Worm (Caenorhabditis elegans) whole organism, L1 larva: ENCODE results near the gene ugt-10.

Source experiments
- C16A3.4 ChIP-seq: fragments of 150-350 bp; optimal IDR thresholded peaks from 2 replicates; lab custom pipeline; 2014; ENCODE audit warnings: missing biosample characterization, missing genetic modification characterization
- F16B12.6 ChIP-seq: fragments of 150-350 bp; optimal IDR thresholded peaks from 2 replicates; lab custom pipeline; 2014; ENCODE audit warnings: missing biosample characterization, missing genetic modification characterization
- Y116A8C.19 ChIP-seq: sonication (generic microtip); optimal IDR thresholded peaks from 2 replicates; lab custom pipeline; 2016; ENCODE audit warnings: missing compliant biosample characterization, missing genetic modification characterization, borderline replicate concordance
- aha-1 ChIP-seq: fragments of 150-350 bp; optimal IDR thresholded peaks from 2 replicates; lab custom pipeline; 2014; ENCODE audit warnings: missing biosample characterization, missing genetic modification characterization
- alr-1 ChIP-seq: fragments of 200-800 bp; sonication (Bioruptor generic); optimal IDR thresholded peaks from 2 replicates; lab custom pipeline; 2018; ENCODE audit warnings: borderline replicate concordance, mild to moderate bottlenecking, missing genetic modification characterization, missing compliant biosample characterization
- ama-1 ChIP-seq: fragments of 150-350 bp; optimal IDR thresholded peaks from 2 replicates; lab custom pipeline; 2014
- blmp-1 ChIP-seq: fragments of 150-350 bp; optimal IDR thresholded peaks from 2 replicates; lab custom pipeline; 2014; ENCODE audit warnings: missing biosample characterization, missing genetic modification characterization
- ceh-82 ChIP-seq, 3 experiments: fragments of 150-350 bp in 1 of 3; sonication (generic microtip) in 2 of 3; optimal IDR thresholded peaks; 2 replicates each; lab custom pipeline; 2014 to 2017; ENCODE audit warnings: missing biosample characterization in 3 of 3, missing genetic modification characterization in 3 of 3
- elt-3 ChIP-seq, 6 experiments: fragments of 150-350 bp in 1 of 6; sonication (generic microtip); optimal IDR thresholded peaks; 2 replicates each; lab custom pipeline; 2017 to 2018; ENCODE audit warnings: missing biosample characterization in 6 of 6, missing genetic modification characterization in 6 of 6, inconsistent platforms in 1 of 6
- fos-1 ChIP-seq: fragments of 150-350 bp; optimal IDR thresholded peaks from 2 replicates; lab custom pipeline; 2014; ENCODE audit warnings: missing biosample characterization, missing genetic modification characterization
- hlh-17 ChIP-seq: fragments of 200-800 bp; sonication (Bioruptor generic); optimal IDR thresholded peaks from 2 replicates; lab custom pipeline; 2018; ENCODE audit warnings: missing genetic modification characterization, mild to moderate bottlenecking, missing compliant biosample characterization, moderate library complexity, borderline replicate concordance
- isw-1 ChIP-seq: fragments of 200-800 bp; sonication (Bioruptor generic); IDR thresholded peaks from 2 replicates; pipeline ENCODE4 v1.3.6; 2022; ENCODE audit warnings: missing genetic modification characterization, missing compliant biosample characterization
- jun-1 ChIP-seq: fragments of 150-350 bp; optimal IDR thresholded peaks from 2 replicates; lab custom pipeline; 2014; ENCODE audit warnings: missing biosample characterization, missing genetic modification reagents, missing genetic modification characterization
- lin-35 ChIP-seq, 2 experiments: fragments of 150-350 bp; optimal IDR thresholded peaks; 2 replicates each; lab custom pipeline; 2014; ENCODE audit warnings: missing biosample characterization in 2 of 2, missing genetic modification characterization in 2 of 2, missing genetic modification reagents in 2 of 2
- lir-3 ChIP-seq: sonication (generic microtip); optimal IDR thresholded peaks from 2 replicates; lab custom pipeline; 2016; ENCODE audit warnings: mild to moderate bottlenecking, missing genetic modification characterization, moderate library complexity, missing compliant biosample characterization; ENCODE audit not compliant: poor library complexity
- lsy-2 ChIP-seq, 2 experiments: fragments of 150-350 bp; optimal IDR thresholded peaks; 2 replicates each; lab custom pipeline; 2014; ENCODE audit warnings: missing biosample characterization in 2 of 2, missing genetic modification characterization in 2 of 2
- mab-9 ChIP-seq: fragments of 200-800 bp; sonication (Bioruptor generic); IDR thresholded peaks from 2 replicates; pipeline ENCODE4 v1.3.6; 2022; ENCODE audit warnings: missing genetic modification reagents, missing genetic modification characterization, missing compliant biosample characterization
- mdl-1 ChIP-seq, 2 experiments: fragments of 150-350 bp; optimal IDR thresholded peaks; 2 replicates each; lab custom pipeline; 2014 to 2017; ENCODE audit warnings: missing biosample characterization in 2 of 2, missing genetic modification characterization in 2 of 2, inconsistent platforms in 1 of 2
- mef-2 ChIP-seq: fragments of 150-350 bp; optimal IDR thresholded peaks from 2 replicates; lab custom pipeline; 2014; ENCODE audit warnings: missing biosample characterization, missing genetic modification characterization
- nhr-12 ChIP-seq: sonication (generic microtip); optimal IDR thresholded peaks from 2 replicates; lab custom pipeline; 2017; ENCODE audit warnings: missing biosample characterization, missing genetic modification characterization
- nhr-19 ChIP-seq: fragments of 200-800 bp; sonication (Bioruptor generic); conservative IDR thresholded peaks from 2 replicates; pipeline ENCODE4 v1.3.6; 2022; ENCODE audit warnings: missing genetic modification characterization, missing compliant biosample characterization
- nhr-20 ChIP-seq: sonication (generic microtip); optimal IDR thresholded peaks from 2 replicates; lab custom pipeline; 2016; ENCODE audit warnings: mild to moderate bottlenecking, missing genetic modification characterization, missing compliant biosample characterization
- nhr-77 ChIP-seq: fragments of 150-350 bp; optimal IDR thresholded peaks from 2 replicates; lab custom pipeline; 2014; ENCODE audit warnings: missing biosample characterization, missing genetic modification characterization
- pqm-1 ChIP-seq: sonication (generic microtip); optimal IDR thresholded peaks from 3 replicates; lab custom pipeline; 2017; ENCODE audit warnings: missing biosample characterization, missing genetic modification characterization
- sox-4 ChIP-seq: sonication (generic microtip); optimal IDR thresholded peaks from 2 replicates; lab custom pipeline; 2016; ENCODE audit warnings: missing genetic modification characterization, missing compliant biosample characterization
- swsn-7 ChIP-seq: sonication (generic microtip); optimal IDR thresholded peaks from 2 replicates; lab custom pipeline; 2016; ENCODE audit warnings: missing genetic modification characterization, missing compliant biosample characterization
- tbx-2 ChIP-seq: sonication (generic microtip); optimal IDR thresholded peaks from 2 replicates; lab custom pipeline; 2016; ENCODE audit warnings: missing genetic modification characterization, missing compliant biosample characterization
- unc-98 ChIP-seq: fragments of 200-800 bp; sonication (Bioruptor generic); IDR thresholded peaks from 2 replicates; pipeline ENCODE4 v1.3.6; 2022; ENCODE audit warnings: missing genetic modification characterization, missing compliant biosample characterization
- vab-15 ChIP-seq: sonication (generic microtip); optimal IDR thresholded peaks from 2 replicates; lab custom pipeline; 2017; ENCODE audit warnings: missing genotype, mild to moderate bottlenecking, missing genetic modification characterization, missing compliant biosample characterization
- zag-1 ChIP-seq: fragments of 150-350 bp; optimal IDR thresholded peaks from 2 replicates; lab custom pipeline; 2014; ENCODE audit warnings: missing biosample characterization, missing genetic modification characterization
- zip-4 ChIP-seq: fragments of 200-800 bp; sonication (Bioruptor generic); optimal IDR thresholded peaks from 2 replicates; lab custom pipeline; 2018; ENCODE audit warnings: mild to moderate bottlenecking, missing genetic modification characterization, moderate library complexity, missing compliant biosample characterization
- ztf-11 ChIP-seq, 2 experiments: sonication (generic microtip); optimal IDR thresholded peaks; 2 replicates each; lab custom pipeline; 2016 to 2017; ENCODE audit warnings: missing genetic modification characterization in 2 of 2, missing biosample characterization in 1 of 2, missing compliant biosample characterization in 1 of 2
- ztf-4 ChIP-seq: fragments of 150-350 bp; optimal IDR thresholded peaks from 2 replicates; lab custom pipeline; 2014; ENCODE audit warnings: missing biosample characterization, missing genetic modification characterization

Gene ugt-10

ce11 chrV:4922024-4922423 is 22.1 kb upstream of the ugt-10 start, which contains the start of gene srh-22:
srh-22 (plus strand) TSS chrV:4922324.
- TF ChIP-seq ztf-11 (tag; optimal IDR thresholded peaks at IDR 0.05; lab: Kevin White, UChicago) (no peak), lir-3 (tag; lab: Kevin White, UChicago) (no peak), elt-3 (tag; optimal IDR thresholded peaks at IDR 0.05; lab: Kevin White, UChicago) (no peak), zag-1 (no peak), aha-1 (no peak), zip-4 (GFP tag; lab: Kevin White, UChicago) (no peak), tbx-2 (tag; lab: Kevin White, UChicago) (no peak), lin-35 (GFP tag; optimal IDR thresholded peaks at IDR 0.05; lab: Kevin White, UChicago) (no peak), mab-9 (GFP tag; lab: Robert Waterston, UW) (no peak), nhr-77 (no peak), fos-1 (tag; lab: Kevin White, UChicago) (no peak), ama-1 (lab: Kevin White, UChicago) (no peak), mef-2 (no peak), pqm-1 (tag; lab: Kevin White, UChicago) (no peak), nhr-20 (tag; lab: Kevin White, UChicago) (no peak), nhr-12 (no peak)

- TF ChIP-seq zip-4 (GFP tag; lab: Kevin White, UChicago) (no peak), blmp-1 (tag; lab: Kevin White, UChicago) (peak; percentile 33), unc-98 (GFP tag; lab: Robert Waterston, UW) (no peak), alr-1 (tag; lab: Kevin White, UChicago) (no peak), tbx-2 (tag; lab: Kevin White, UChicago) (no peak), nhr-20 (tag; lab: Kevin White, UChicago) (no peak)
Measured at ce11 chrV:4920690-4921152, 20.8 kb upstream of the ugt-10 start, which contains the start of the genes C02E7.8 and srh-23. C02E7.8 (minus strand) TSS chrV:4920790. srh-23 (plus strand) TSS chrV:4921102.

ce11 chrV:4918664-4919257 is 18.8 kb upstream of the ugt-10 start, which contains the start of gene C02E7.6:
C02E7.6 (plus strand) TSS chrV:4919207.
- TF ChIP-seq ztf-4, result peak; percentile 81
- TF ChIP-seq swsn-7 (tag; lab: Kevin White, UChicago), result no peak
- TF ChIP-seq lsy-2 (tag; optimal IDR thresholded peaks at IDR 0.05; lab: Kevin White, UChicago), result no peak
- peak; percentile 2 for TF ChIP-seq jun-1 (tag; lab: Kevin White, UChicago)
- TF ChIP-seq blmp-1 (tag; lab: Kevin White, UChicago), result peak; percentile 88
- TF ChIP-seq hlh-17 (GFP tag; lab: Kevin White, UChicago), result no peak
- TF ChIP-seq, all 84 proteins: peak for 3

DNA sequence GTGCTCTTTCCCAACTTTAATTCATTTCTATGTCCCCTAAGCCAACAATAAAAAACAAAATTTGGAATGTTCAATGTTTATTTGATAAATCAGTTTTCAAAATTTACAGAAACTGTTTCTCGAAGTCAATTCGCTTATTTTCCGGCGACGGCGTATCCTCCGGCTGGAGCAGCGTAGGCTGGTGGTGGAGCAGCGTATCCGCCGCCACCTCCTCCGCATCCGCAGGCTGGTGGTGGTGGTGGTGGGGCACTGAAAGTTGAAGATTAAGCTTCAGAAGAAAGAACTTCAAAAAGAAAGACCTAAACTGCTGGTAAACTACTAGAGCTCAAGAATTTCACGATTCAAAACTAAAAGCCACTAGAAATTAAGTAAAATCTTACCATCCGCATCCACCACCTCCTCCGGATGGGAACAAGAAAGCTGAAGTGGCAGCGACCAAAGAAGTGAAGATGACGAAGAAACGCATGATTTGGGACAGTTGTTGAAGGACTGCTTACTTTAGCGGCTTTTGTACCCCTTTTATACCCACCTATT is 18.2 kb upstream of the ugt-10 start, which contains the start of gene C02E7.7:
Gene C02E7.7, minus strand, starts transcription at position 484 of the 534 bp plus-strand sequence.
- TF ChIP-seq sox-4 (tag; lab: Kevin White, UChicago) (no peak), Y116A8C.19 (tag; lab: Kevin White, UChicago) (no peak), vab-15 (tag; lab: Kevin White, UChicago) (no peak), nhr-19 (GFP tag; lab: Robert Waterston, UW) (no peak), elt-3 (tag; optimal IDR thresholded peaks at IDR 0.05; lab: Kevin White, UChicago) (no peak), swsn-7 (tag; lab: Kevin White, UChicago) (no peak), nhr-20 (tag; lab: Kevin White, UChicago) (no peak), C16A3.4 (no peak), unc-98 (GFP tag; lab: Robert Waterston, UW) (no peak), zag-1 (no peak), F16B12.6 (tag; lab: Kevin White, UChicago) (no peak), isw-1 (GFP tag; lab: Robert Waterston, UW) (no peak), ceh-82 (tag; optimal IDR thresholded peaks at IDR 0.05; lab: Kevin White, UChicago) (no peak), mdl-1 (tag; optimal IDR thresholded peaks at IDR 0.05; lab: Kevin White, UChicago) (no peak)
